Fruit fly (Drosophila melanogaster) ovary, adult (tissue): ENCODE data around the gene jvl.

Source experiments
- CG17801 ChIP-seq: fragments of 200-800 bp; optimal IDR thresholded peaks from 2 replicates; lab custom pipeline; 2019; ENCODE audit warnings: missing biosample characterization, mild to moderate bottlenecking, missing genetic modification characterization, moderate library complexity; ENCODE audit not compliant: partially characterized antibody

The jvl gene

dm6 chr3R:14737894-14738860 lies 3.2 kb upstream of the jvl start:
- TF ChIP-seq CG17801, result peak; percentile 95

- TF ChIP-seq CG17801, result peak; percentile 68
Measured at dm6 chr3R:14739088-14739487, 2.3 kb upstream of the jvl start.

DNA sequence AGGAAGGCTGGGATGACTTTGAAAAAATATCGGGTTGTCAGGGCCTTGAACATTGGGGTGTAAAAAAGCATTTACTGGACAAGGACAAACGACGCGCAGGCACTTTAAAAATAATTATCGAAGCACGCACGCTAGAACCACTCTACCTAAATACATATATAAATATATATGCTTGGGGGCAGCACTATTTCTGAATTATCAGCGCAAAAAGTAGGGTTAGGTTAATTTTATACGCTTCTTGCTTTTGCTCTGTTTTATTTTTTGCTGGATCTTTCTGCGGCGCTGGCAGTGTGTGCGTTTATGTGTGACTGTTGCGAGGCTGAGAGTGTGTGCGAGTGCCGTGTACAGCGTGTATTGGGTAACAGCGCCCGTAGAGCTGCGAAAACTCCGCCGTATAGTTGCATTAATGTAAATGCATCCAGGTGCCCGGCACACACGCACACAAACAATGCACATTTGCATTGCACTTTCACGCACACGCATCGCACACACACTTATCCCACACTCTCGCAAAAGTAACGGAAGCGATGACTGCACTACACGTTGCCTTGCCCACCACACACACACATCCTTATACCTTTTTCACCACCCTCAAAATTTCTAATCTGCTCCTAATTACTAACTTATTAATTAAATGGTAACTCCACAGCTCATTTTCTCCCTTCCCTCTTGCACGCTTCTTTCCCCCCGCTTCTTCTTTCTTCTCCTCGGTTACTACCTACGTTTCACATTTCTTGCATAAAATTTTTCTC lies 1.7 kb upstream of the jvl start:
- no peak for TF ChIP-seq CG17801

DNA sequence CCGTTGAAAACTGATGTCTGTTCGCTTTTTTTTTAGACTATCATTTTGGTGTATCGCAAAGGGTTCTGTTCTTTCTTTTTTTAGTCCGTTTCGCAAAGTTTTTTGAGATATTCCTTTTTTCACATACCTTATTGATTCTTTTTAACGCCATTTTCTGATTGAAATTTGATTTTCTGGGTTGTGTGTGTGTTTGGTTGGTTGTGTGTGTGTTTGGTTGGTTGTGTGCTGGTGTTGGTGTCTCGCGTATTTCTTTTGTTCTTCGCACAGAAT lies 1.2 kb upstream of the jvl start:
- no peak for TF ChIP-seq CG17801

- peak; percentile 74 for TF ChIP-seq CG17801
Measured at dm6 chr3R:14740658-14741191, 657 bp upstream of the jvl start.

dm6 chr3R:14742064-14742463 lies 682 bp downstream of the jvl start:
- no peak for TF ChIP-seq CG17801

DNA sequence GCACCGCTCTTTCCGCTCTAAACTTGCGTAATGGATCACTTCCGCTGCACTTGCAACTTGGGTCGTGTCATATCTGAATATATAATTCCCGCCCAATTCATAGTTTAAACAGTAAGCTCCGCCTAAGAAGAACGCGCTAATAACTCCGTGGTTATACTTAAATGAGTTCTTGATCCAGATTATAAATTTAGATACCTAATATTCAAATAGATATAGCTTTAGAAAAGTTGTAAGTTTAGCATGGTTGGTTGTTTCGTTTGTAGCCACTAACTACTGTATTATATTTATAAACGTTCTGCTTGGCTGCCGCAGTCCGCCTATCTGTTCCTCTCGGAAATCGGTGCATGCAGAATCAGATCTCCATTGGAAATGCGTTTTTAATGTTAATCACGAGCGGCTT lies 1.5 kb downstream of the jvl start:
- TF ChIP-seq CG17801, result peak; percentile 50

DNA sequence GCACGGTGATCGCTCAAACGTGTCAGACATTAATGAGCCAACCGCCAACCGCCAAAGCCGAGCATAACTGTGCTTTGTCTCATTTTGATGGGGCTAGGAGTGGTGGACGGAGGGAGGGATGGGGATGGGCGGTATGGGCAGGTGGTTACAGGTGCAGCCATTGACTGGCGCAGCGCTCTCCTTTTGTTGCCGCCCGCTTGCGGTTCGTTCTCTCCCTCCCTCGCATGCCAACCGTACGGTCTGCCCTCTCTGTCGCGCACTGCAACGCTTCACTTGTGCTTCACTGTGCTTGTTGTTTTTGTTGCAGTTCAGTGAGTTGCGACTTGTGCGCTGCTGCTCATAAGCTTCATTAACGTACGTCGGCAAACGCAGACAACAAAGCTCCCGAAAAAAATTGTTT lies 2.0 kb downstream of the jvl start:
- no peak for TF ChIP-seq CG17801

DNA sequence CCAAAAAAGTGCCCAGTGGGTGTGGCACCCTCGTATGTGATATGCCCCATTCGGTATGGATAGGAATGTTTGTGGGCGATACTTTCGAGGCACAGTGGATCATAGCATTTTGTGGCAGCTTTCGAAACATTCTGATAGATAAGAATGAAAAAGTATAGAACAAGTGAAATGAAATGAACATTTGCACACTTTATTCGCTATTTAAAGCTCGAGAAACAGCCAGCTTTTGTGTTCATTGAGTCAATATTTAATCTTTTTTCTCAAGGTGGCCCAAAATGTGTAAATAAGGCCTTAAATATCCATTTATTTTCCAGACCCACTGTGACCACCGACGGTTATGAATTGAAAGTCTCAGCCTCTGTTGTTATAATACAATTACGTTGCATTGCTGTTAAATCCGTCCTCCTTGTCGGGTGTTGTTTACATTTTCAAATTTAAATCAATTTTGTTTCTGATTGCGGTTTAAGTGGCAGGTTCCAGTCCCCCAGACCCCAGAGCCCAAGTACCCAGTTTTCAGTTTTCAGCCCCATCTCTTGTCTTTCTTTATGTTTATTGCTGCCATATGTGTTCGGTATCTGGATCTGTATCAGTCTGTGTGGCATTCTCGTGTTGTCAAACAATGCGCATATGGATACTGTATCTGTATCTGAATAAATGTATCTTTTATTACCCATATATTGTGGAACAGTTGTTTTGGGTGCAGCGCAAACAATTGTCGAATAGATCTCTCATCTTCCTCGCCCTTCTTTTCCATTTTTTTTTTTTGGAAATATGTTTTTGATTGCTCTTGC lies 3.2 kb downstream of the jvl start:
- TF ChIP-seq CG17801, result no peak

DNA sequence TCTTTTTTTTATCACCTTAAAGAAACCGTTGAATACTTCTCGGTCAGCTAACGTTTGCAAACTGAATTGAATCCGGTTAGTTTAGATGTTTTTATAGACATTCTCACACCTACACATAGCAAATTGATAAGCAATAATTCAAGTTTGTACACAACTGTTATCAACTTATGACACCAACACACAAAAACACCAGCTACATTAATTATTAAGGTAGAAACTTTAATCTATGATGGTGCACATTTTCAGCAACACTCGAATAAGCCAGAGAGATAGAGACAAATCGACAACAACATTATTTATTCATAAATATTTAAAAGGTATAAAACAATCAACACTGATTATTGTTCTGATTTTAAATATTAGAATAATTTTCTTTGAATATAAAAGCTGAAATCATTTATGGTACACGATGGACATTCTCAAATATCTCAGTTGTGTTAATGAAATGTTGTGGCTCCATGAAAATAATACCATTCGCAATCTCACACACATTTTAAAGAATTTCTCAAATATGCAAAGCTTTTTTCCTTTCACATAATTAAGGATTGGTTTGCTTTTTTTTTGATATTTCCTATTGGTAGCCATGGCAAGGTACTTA lies 6.0 kb downstream of the jvl start:
- TF ChIP-seq CG17801, result no peak

DNA sequence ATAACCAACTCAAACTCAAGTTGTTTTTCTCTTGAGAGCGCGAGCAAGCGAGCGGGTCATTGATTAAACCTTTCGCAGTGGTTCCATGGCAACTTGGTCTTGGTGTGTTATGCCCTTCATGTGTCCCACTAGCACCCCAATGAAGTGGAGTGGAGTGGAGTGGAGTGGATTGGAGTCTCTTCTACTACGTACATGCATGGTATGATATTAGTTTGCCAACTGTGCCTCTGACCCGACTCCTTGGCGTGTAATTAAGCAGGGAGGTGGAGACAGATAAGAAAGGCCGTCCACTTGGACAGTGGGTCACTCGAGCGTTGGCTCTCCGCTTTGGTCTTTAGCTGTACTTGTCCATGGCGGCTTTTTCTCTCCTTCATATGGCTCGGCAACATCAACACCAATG lies 6.5 kb downstream of the jvl start:
- no peak for TF ChIP-seq CG17801

- TF ChIP-seq CG17801, result no peak
Measured at dm6 chr3R:14748323-14749076, 7.1 kb downstream of the jvl start.

DNA sequence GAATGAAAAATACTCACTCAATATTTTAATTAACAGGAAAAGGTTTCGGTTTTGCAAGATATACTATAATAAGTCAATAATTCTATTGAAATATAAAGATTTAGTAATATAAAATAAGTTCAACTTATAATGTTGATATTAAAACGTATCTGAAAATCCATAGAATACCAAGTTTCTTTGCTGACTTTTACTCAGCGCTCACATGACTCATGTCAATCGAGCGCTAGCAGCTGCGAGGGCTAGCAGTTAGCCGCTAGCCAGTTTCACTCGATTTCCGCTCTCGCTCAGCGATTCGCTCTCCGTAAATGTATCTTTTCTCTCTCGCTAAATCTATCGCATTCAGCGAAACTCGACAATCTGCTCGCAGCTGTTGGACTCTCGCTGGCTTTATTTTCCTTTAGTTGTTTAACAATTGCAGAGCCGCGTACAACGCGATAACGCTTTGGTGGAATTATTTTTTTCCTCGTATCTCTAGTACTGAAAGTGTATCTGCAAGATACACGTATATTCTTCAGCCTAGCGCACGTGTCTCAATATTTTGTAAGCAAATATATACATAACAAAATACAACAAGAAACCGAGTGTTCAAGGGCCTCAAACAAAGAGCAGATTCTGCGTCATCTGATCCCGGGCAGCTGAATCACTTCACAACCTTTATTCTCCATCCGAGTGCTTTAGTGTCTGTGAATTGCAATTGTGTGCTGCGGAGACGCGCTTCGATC lies 7.9 kb downstream of the jvl start:
- TF ChIP-seq CG17801, result peak; percentile 67

dm6 chr3R:14751023-14751422 lies 9.6 kb downstream of the jvl start, which contains the start of gene smp-30:
smp-30 (minus strand) TSS chr3R:14751246.
- no peak for TF ChIP-seq CG17801

- no peak for TF ChIP-seq CG17801
Measured at dm6 chr3R:14754360-14754759, 13.0 kb downstream of the jvl start, which contains the start of gene CG7362. CG7362 (minus strand) TSS chr3R:14754460.
